Fruit fly (Drosophila melanogaster) whole organism, embryonic: ENCODE measurements around the gene GlcAT-P.

Experiments used
- Ada2b ChIP-seq: fragments of 200-800 bp; sonication (Bioruptor generic); IDR thresholded peaks from 2 replicates; pipeline ENCODE4 v1.3.6; 2022; ENCODE audit warnings: missing biosample characterization, missing genetic modification characterization
- Bdp1 ChIP-seq: fragments of 200-800 bp; sonication (Bioruptor generic); optimal IDR thresholded peaks from 3 replicates; lab custom pipeline; 2016; ENCODE audit warnings: missing biosample characterization, missing genetic modification characterization
- BtbVII ChIP-seq: fragments of 200-800 bp; sonication (Bioruptor generic); optimal IDR thresholded peaks from 3 replicates; lab custom pipeline; 2017; ENCODE audit warnings: missing biosample characterization, mild to moderate bottlenecking, missing genetic modification characterization
- CG10274 ChIP-seq: fragments of 200-800 bp; sonication (Bioruptor generic); optimal IDR thresholded peaks from 3 replicates; lab custom pipeline; 2017; ENCODE audit warnings: missing biosample characterization, mild to moderate bottlenecking, missing genetic modification characterization
- CG10565 ChIP-seq: fragments of 200-800 bp; sonication (Bioruptor generic); optimal IDR thresholded peaks from 3 replicates; lab custom pipeline; 2016; ENCODE audit warnings: missing biosample characterization, mild to moderate bottlenecking, missing genetic modification characterization
- CG10979 ChIP-seq: fragments of 200-800 bp; sonication (Bioruptor generic); optimal IDR thresholded peaks from 2 replicates; lab custom pipeline; 2018; ENCODE audit warnings: missing biosample characterization, mild to moderate bottlenecking, missing genetic modification characterization, moderate library complexity
- CG11247 ChIP-seq: fragments of 200-800 bp; sonication (Bioruptor generic); IDR thresholded peaks from 2 replicates; pipeline ENCODE4 v1.3.6; 2022; ENCODE audit warnings: missing biosample characterization, missing genetic modification characterization
- CG12155 ChIP-seq: fragments of 200-800 bp; sonication (Bioruptor generic); optimal IDR thresholded peaks from 3 replicates; lab custom pipeline; 2016; ENCODE audit warnings: missing biosample characterization, missing genetic modification characterization
- CG12299 ChIP-seq: fragments of 200-800 bp; sonication (Bioruptor generic); optimal IDR thresholded peaks from 2 replicates; lab custom pipeline; 2018; ENCODE audit warnings: missing biosample characterization, mild to moderate bottlenecking, missing genetic modification characterization
- CG13624 ChIP-seq: fragments of 200-800 bp; sonication (Bioruptor generic); optimal IDR thresholded peaks from 2 replicates; lab custom pipeline; 2016; ENCODE audit warnings: missing biosample characterization, missing genetic modification characterization
- CG15073 ChIP-seq: fragments of 200-800 bp; sonication (Bioruptor generic); optimal IDR thresholded peaks from 2 replicates; lab custom pipeline; 2016; ENCODE audit warnings: missing biosample characterization, missing genetic modification characterization
- CG15601 ChIP-seq: fragments of 200-800 bp; sonication (Bioruptor generic); optimal IDR thresholded peaks from 3 replicates; lab custom pipeline; 2019; ENCODE audit warnings: missing biosample characterization, mild to moderate bottlenecking, missing genetic modification characterization, moderate library complexity
- CG1602 ChIP-seq: fragments of 200-800 bp; sonication (Bioruptor generic); optimal IDR thresholded peaks from 3 replicates; lab custom pipeline; 2016; ENCODE audit warnings: missing biosample characterization, missing genetic modification characterization
- CG17186 ChIP-seq: fragments of 200-800 bp; sonication (Bioruptor generic); optimal IDR thresholded peaks from 3 replicates; lab custom pipeline; 2017; ENCODE audit warnings: missing biosample characterization, missing genetic modification reagents, missing genetic modification characterization
- CG17328 ChIP-seq: fragments of 200-800 bp; sonication (Bioruptor generic); IDR thresholded peaks from 2 replicates; pipeline ENCODE4 v1.3.6; 2022; ENCODE audit warnings: missing biosample characterization, missing genetic modification characterization
- CG17912 ChIP-seq: fragments of 200-800 bp; sonication (Bioruptor generic); optimal IDR thresholded peaks from 2 replicates; lab custom pipeline; 2018; ENCODE audit warnings: missing biosample characterization, mild to moderate bottlenecking, missing genetic modification characterization
- CG1792 ChIP-seq: fragments of 200-800 bp; sonication (Bioruptor generic); optimal IDR thresholded peaks from 2 replicates; lab custom pipeline; 2016; ENCODE audit warnings: missing biosample characterization, missing genetic modification characterization
- CG18262 ChIP-seq: fragments of 200-800 bp; optimal IDR thresholded peaks from 3 replicates; lab custom pipeline; 2019; ENCODE audit warnings: missing biosample characterization, mild to moderate bottlenecking, missing genetic modification characterization, moderate library complexity
- CG18764 ChIP-seq: fragments of 200-800 bp; sonication (Bioruptor generic); optimal IDR thresholded peaks from 3 replicates; lab custom pipeline; 2016; ENCODE audit warnings: missing biosample characterization, missing genetic modification characterization
- CG2120 ChIP-seq: fragments of 200-800 bp; sonication (Bioruptor generic); optimal IDR thresholded peaks from 3 replicates; lab custom pipeline; 2016; ENCODE audit warnings: missing biosample characterization, missing genetic modification characterization
- CG30020 ChIP-seq: fragments of 200-800 bp; optimal IDR thresholded peaks from 2 replicates; lab custom pipeline; 2019; ENCODE audit warnings: missing biosample characterization, mild to moderate bottlenecking, missing genetic modification characterization, moderate library complexity
- CG32767 ChIP-seq: fragments of 200-800 bp; sonication (Bioruptor generic); IDR thresholded peaks from 2 replicates; pipeline ENCODE4 v1.3.6; 2022; ENCODE audit warnings: missing biosample characterization, missing genetic modification characterization
- CG3281 ChIP-seq: fragments of 200-800 bp; sonication (Bioruptor generic); optimal IDR thresholded peaks from 3 replicates; lab custom pipeline; 2017; ENCODE audit warnings: missing biosample characterization, mild to moderate bottlenecking, missing genetic modification characterization
- CG3995 ChIP-seq: fragments of 200-800 bp; sonication (Bioruptor generic); optimal IDR thresholded peaks from 3 replicates; lab custom pipeline; 2016; ENCODE audit warnings: missing biosample characterization, missing genetic modification characterization
- CG4854 ChIP-seq: fragments of 200-800 bp; sonication (Bioruptor generic); optimal IDR thresholded peaks from 2 replicates; lab custom pipeline; 2016; ENCODE audit warnings: missing biosample characterization, missing genetic modification characterization, inconsistent platforms
- CG6765 ChIP-seq: fragments of 200-800 bp; sonication (Bioruptor generic); optimal IDR thresholded peaks from 3 replicates; lab custom pipeline; 2017; ENCODE audit warnings: missing biosample characterization, mild to moderate bottlenecking, missing genetic modification characterization
- CG6791 ChIP-seq: fragments of 200-800 bp; sonication (Bioruptor generic); IDR thresholded peaks from 3 replicates; pipeline ENCODE4 v1.3.6; 2022; ENCODE audit warnings: missing biosample characterization, missing genetic modification characterization; ENCODE audit not compliant: partially characterized antibody
- CG7372 ChIP-seq: fragments of 200-800 bp; sonication (Bioruptor generic); IDR thresholded peaks from 2 replicates; pipeline ENCODE4 v1.3.6; 2022; ENCODE audit warnings: missing biosample characterization, missing genetic modification characterization
- CG7987 ChIP-seq: fragments of 200-800 bp; sonication (Bioruptor generic); optimal IDR thresholded peaks from 2 replicates; lab custom pipeline; 2018; ENCODE audit warnings: missing biosample characterization, mild to moderate bottlenecking, missing genetic modification characterization, moderate library complexity
- CG8478 ChIP-seq: fragments of >200 bp; optimal IDR thresholded peaks from 2 replicates; lab custom pipeline; 2018
- CHES-1-like ChIP-seq: fragments of 200-800 bp; sonication (Bioruptor generic); optimal IDR thresholded peaks from 2 replicates; lab custom pipeline; 2016; ENCODE audit warnings: missing biosample characterization, missing genetic modification characterization
- CTCF ChIP-seq: fragments of 200-800 bp; sonication (Bioruptor generic); optimal IDR thresholded peaks from 2 replicates; lab custom pipeline; 2017; ENCODE audit warnings: missing biosample characterization, mild to moderate bottlenecking, missing genetic modification characterization, moderate library complexity
- Dp ChIP-seq: fragments of 200-800 bp; sonication (Bioruptor generic); optimal IDR thresholded peaks from 2 replicates; lab custom pipeline; 2018; ENCODE audit warnings: missing biosample characterization, mild to moderate bottlenecking, missing genetic modification characterization, moderate library complexity
- Dref ChIP-seq: fragments of 200-800 bp; sonication (Bioruptor generic); IDR thresholded peaks from 2 replicates; pipeline ENCODE4 v1.3.6; 2022; ENCODE audit warnings: missing biosample characterization, missing genetic modification characterization
- GATAe ChIP-seq: fragments of 200-800 bp; sonication (Bioruptor generic); conservative IDR thresholded peaks from 2 replicates; pipeline ENCODE4 v1.3.6; 2022; ENCODE audit warnings: missing biosample characterization, missing genetic modification characterization
- Hmx ChIP-seq: fragments of 200-800 bp; sonication (Bioruptor generic); optimal IDR thresholded peaks from 2 replicates; lab custom pipeline; 2016; ENCODE audit warnings: missing biosample characterization, missing genetic modification characterization
- NC2β ChIP-seq: fragments of 200-800 bp; sonication (Bioruptor generic); optimal IDR thresholded peaks from 2 replicates; lab custom pipeline; 2016; ENCODE audit warnings: missing biosample characterization, missing genetic modification characterization
- Nf-YB ChIP-seq: fragments of 200-800 bp; sonication (Bioruptor generic); optimal IDR thresholded peaks from 3 replicates; lab custom pipeline; 2019; ENCODE audit warnings: missing biosample characterization, mild to moderate bottlenecking, missing genetic modification characterization, moderate library complexity
- Ptx1 ChIP-seq: fragments of 200-800 bp; sonication (Bioruptor generic); IDR thresholded peaks from 2 replicates; pipeline ENCODE4 v1.3.6; 2022; ENCODE audit warnings: missing biosample characterization, missing genetic modification characterization
- Sry-β ChIP-seq: fragments of 200-800 bp; sonication (Bioruptor generic); optimal IDR thresholded peaks from 2 replicates; lab custom pipeline; 2018; ENCODE audit warnings: missing biosample characterization, mild to moderate bottlenecking, missing genetic modification characterization, moderate library complexity
- ac ChIP-seq: fragments of 200-800 bp; sonication (Bioruptor generic); optimal IDR thresholded peaks from 3 replicates; lab custom pipeline; 2017; ENCODE audit warnings: missing biosample characterization, mild to moderate bottlenecking, missing genetic modification characterization
- bcd ChIP-seq: fragments of 200-800 bp; sonication (Bioruptor generic); optimal IDR thresholded peaks from 2 replicates; lab custom pipeline; 2017; ENCODE audit warnings: missing biosample characterization, mild to moderate bottlenecking, missing genetic modification characterization
- corto ChIP-seq: fragments of 200-800 bp; sonication (Bioruptor generic); optimal IDR thresholded peaks from 2 replicates; lab custom pipeline; 2016; ENCODE audit warnings: missing biosample characterization, mild to moderate bottlenecking, missing genetic modification characterization, moderate library complexity
- croc ChIP-seq: fragments of 200-800 bp; sonication (Bioruptor generic); conservative IDR thresholded peaks from 3 replicates; pipeline ENCODE4 v1.3.6; 2022; ENCODE audit warnings: missing biosample characterization, missing genetic modification characterization
- eyg ChIP-seq: fragments of 200-800 bp; sonication (Bioruptor generic); optimal IDR thresholded peaks from 3 replicates; lab custom pipeline; 2016; ENCODE audit warnings: missing biosample characterization, missing genetic modification characterization
- grau ChIP-seq: fragments of 200-800 bp; optimal IDR thresholded peaks from 3 replicates; lab custom pipeline; 2019; ENCODE audit warnings: missing biosample characterization, mild to moderate bottlenecking, missing genetic modification characterization, moderate library complexity
- pita ChIP-seq: fragments of 200-800 bp; sonication (Bioruptor generic); optimal IDR thresholded peaks from 2 replicates; lab custom pipeline; 2017; ENCODE audit warnings: missing biosample characterization, mild to moderate bottlenecking, missing genetic modification characterization
- so ChIP-seq: fragments of 200-800 bp; sonication (Bioruptor generic); IDR thresholded peaks from 3 replicates; pipeline ENCODE4 v1.3.6; 2022; ENCODE audit warnings: missing biosample characterization, missing genetic modification characterization
- sqz ChIP-seq: fragments of 200-800 bp; sonication (Bioruptor generic); optimal IDR thresholded peaks from 3 replicates; lab custom pipeline; 2018; ENCODE audit warnings: missing biosample characterization, mild to moderate bottlenecking, missing genetic modification characterization
- unpg ChIP-seq: fragments of 200-800 bp; sonication (Bioruptor generic); optimal IDR thresholded peaks from 3 replicates; lab custom pipeline; 2018; ENCODE audit warnings: missing biosample characterization, mild to moderate bottlenecking, missing genetic modification characterization, moderate library complexity
- vvl ChIP-seq: fragments of 200-800 bp; sonication (Bioruptor generic); IDR thresholded peaks from 2 replicates; pipeline ENCODE4 v1.3.6; 2022; ENCODE audit warnings: missing biosample characterization, missing genetic modification characterization

Gene GlcAT-P

dm6 chr3L:11148478-11149251 is 48.7 kb downstream of the GlcAT-P start (continued):
- TF ChIP-seq CG7987 (no peak), GATAe (GFP tag; lab: Robert Waterston, UW) (no peak), CG6765 (GFP tag; lab: Kevin White, UChicago) (no peak), Nf-YB (GFP tag; lab: Kevin White, UChicago) (no peak), Ada2b (GFP tag; lab: Robert Waterston, UW) (0 out of 2 replicates have a peak, but pooled peaks have one; percentile 21), CG12299 (no peak), grau (tag; lab: Kevin White, UChicago) (peak; percentile 49), so (GFP tag; lab: Robert Waterston, UW) (no peak), CG6791 (GFP tag; lab: Robert Waterston, UW) (no peak), CG12155 (GFP tag; lab: Kevin White, UChicago) (no peak), CG4854 (GFP tag; lab: Kevin White, UChicago) (no peak), corto (no peak), CG18262 (tag; lab: Kevin White, UChicago) (peak; percentile 70), CHES-1-like (GFP tag; lab: Kevin White, UChicago) (no peak), CG13624 (GFP tag; lab: Kevin White, UChicago) (no peak), Ptx1 (no peak; the same call in 1 of the 2 replicates), bcd (GFP tag; lab: Kevin White, UChicago) (peak; percentile 46), pita (GFP tag; lab: Kevin White, UChicago) (no peak), CG3995 (GFP tag; lab: Kevin White, UChicago) (no peak), sqz (GFP tag; lab: Kevin White, UChicago) (no peak), BtbVII (GFP tag; lab: Kevin White, UChicago) (peak; percentile 35), CG17328 (GFP tag; lab: Robert Waterston, UW) (peak; percentile 27; the same call in 1 of the 2 replicates), CG17186 (GFP tag; lab: Kevin White, UChicago) (no peak), Dp (GFP tag; lab: Kevin White, UChicago) (no peak), CG17912 (no peak), CG3281 (GFP tag; lab: Kevin White, UChicago) (peak; percentile 29), CG1792 (GFP tag; lab: Kevin White, UChicago) (no peak), CG11247 (GFP tag; lab: Robert Waterston, UW) (no peak), CG15073 (GFP tag; lab: Kevin White, UChicago) (no peak), CG32767 (GFP tag; lab: Robert Waterston, UW) (peak; percentile 39; the same call in 1 of the 2 replicates), vvl (GFP tag; lab: Robert Waterston, UW) (peak; percentile 87), Hmx (GFP tag; lab: Kevin White, UChicago) (no peak), Bdp1 (no peak), CG1602 (GFP tag; lab: Kevin White, UChicago) (peak; percentile 21), CG2120 (GFP tag; lab: Kevin White, UChicago) (no peak), CTCF (no peak), CG10979 (tag; lab: Kevin White, UChicago) (peak; percentile 81), ac (GFP tag; lab: Kevin White, UChicago) (no peak), CG30020 (no peak), unpg (GFP tag; lab: Kevin White, UChicago) (peak; percentile 54), croc (GFP tag; lab: Robert Waterston, UW) (0 out of 3 replicates have a peak, but pooled peaks have one; percentile 13), CG8478 (no peak), CG15601 (tag; lab: Kevin White, UChicago) (peak; percentile 50), CG10565 (GFP tag; lab: Kevin White, UChicago) (no peak), CG7372 (GFP tag; lab: Robert Waterston, UW) (no peak), NC2β (no peak), Sry-β (GFP tag; lab: Kevin White, UChicago) (no peak), CG18764 (GFP tag; lab: Kevin White, UChicago) (peak; percentile 30), CG10274 (GFP tag; lab: Kevin White, UChicago) (no peak), eyg (GFP tag; lab: Kevin White, UChicago) (no peak), Dref (GFP tag; lab: Robert Waterston, UW) (no peak)
